Worm (Caenorhabditis elegans): ENCODE measurements around the gene rpl-38.
A peak's percentile ranks its signal among the peaks of the same experiment; 100 is the strongest.

Gene rpl-38

DNA sequence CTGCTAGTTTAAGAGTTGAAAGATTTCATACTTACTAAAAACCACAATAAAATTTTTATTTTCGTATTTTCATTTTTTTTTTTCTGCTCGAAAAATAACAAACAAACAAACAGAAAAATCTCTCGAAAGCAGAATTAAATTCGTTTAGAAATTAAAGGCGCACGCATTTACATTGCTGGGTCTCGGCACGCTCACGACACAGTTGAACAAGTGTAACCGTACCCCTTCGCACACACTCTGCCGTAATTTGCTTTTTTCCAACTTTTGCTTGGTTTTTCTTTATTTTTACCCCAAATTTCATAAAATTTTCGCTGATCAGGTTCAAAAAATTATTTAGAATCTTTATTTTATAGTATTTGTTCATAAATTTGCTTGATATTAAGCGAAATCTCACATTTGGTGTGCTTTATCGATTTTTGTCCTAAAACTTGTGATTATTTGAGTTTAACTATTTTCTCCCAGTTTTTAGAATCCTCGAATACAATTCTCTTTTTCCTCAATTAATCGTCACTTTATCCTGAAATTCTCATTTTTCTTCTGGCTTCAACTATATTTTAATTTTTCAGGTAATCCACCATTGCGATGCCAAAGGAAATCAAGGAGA is at the start of gene rpl-38 (continued):
- TF ChIP-seq daf-19 (GFP tag; conservative IDR thresholded peaks at IDR 0.05) (no peak), skn-1 (tag; optimal IDR thresholded peaks at IDR 0.05) (no peak), rbr-2 (tag; optimal IDR thresholded peaks at IDR 0.05) (peak; percentile 69), dpl-1 (GFP tag; optimal IDR thresholded peaks at IDR 0.05) (peak; percentile 80), lin-1 (GFP tag; IDR thresholded peaks at IDR 0.05) (no peak)

DNA sequence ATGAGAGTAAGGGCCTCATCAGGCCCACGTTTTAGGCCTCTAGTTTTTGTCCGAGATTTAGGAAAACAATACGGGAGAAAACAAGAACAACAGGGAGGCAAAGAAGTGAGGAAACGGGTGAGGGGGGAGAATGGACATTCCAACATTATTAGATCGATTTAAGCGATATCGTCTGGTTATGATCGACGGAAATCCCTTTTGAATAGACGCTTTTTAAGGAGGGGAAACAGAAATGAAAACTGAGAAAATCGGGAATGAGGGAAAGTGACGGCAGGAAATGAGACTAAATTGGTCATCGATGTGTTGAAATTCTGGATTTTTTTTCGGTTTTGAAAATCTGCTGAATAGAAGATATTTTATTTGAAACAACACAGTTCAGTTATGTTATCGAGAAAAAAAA is 47.6 kb upstream of the rpl-38 start, which contains the start of gene rocf-1:
rocf-1 (minus strand) TSS at position 101 of the 400 bp plus-strand sequence.
- TF ChIP-seq T26A8.4 (GFP tag; IDR thresholded peaks at IDR 0.05) (no peak), mdt-29 (GFP tag; IDR thresholded peaks at IDR 0.05) (no peak), nhr-25 (tag; optimal IDR thresholded peaks at IDR 0.05; ENCODE audit: borderline replicate concordance, insufficient read depth) (no peak), Y48G9A.11 (GFP tag; IDR thresholded peaks at IDR 0.05) (no peak), dmd-8 (GFP tag; IDR thresholded peaks at IDR 0.05) (0 out of 2 replicates have a peak, but pooled peaks have one; percentile 31), nhr-48 (tag; optimal IDR thresholded peaks at IDR 0.05) (no peak), nhr-11 (tag; optimal IDR thresholded peaks at IDR 0.05) (no peak), ceh-20 (GFP tag; IDR thresholded peaks at IDR 0.05) (no peak), mxl-2 (GFP tag; conservative IDR thresholded peaks at IDR 0.05) (no peak)

DNA sequence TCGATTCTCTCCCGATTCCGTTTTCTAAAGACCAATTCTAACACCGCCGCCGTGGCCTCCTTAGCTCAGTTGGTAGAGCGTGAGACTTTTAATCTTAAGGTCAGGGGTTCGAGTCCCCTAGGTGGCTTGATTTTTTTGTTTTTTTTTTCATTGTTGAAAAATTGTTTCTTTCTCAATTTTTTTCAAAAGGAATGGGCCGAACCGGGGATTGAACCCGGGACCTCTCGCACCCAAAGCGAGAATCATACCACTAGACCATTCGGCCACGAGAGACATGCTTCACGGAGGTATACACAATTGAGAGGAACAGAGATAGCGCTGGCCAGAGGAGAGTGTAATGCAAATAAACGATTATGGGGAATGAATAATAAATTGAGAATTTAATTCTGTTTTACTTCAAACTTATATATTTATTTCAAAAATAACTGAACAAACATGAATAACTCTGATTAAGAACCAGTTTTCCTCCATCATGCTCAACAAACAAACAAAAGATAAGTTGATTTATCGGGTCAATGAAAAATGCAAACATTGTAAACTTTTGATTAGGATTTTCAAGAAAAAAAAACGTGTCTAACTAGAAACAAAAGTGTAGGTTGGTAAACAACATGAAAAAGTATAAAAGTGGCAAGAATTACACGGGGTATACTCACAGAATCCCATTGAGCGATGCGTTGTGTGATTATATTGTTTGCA is 46.8 kb upstream of the rpl-38 start, which contains the start of gene pqn-71:
pqn-71 (plus strand) TSS at position 646 of the 696 bp plus-strand sequence.
- TF ChIP-seq arid-1 (GFP tag; conservative IDR thresholded peaks at IDR 0.05) (peak; percentile 92), php-3 (GFP tag; IDR thresholded peaks at IDR 0.05) (peak; percentile 80), F44E2.7 (GFP tag; IDR thresholded peaks at IDR 0.05) (peak; percentile 95), pqm-1 (tag; optimal IDR thresholded peaks at IDR 0.05) (no peak), Y75B8A.6 (GFP tag; IDR thresholded peaks at IDR 0.05) (peak; percentile 91), mes-2 (tag; optimal IDR thresholded peaks at IDR 0.05; ENCODE audit: poor library complexity, severe bottlenecking) (peak; percentile 85), nhr-25 (tag; optimal IDR thresholded peaks at IDR 0.05; ENCODE audit: borderline replicate concordance, insufficient read depth) (peak; percentile 80), ces-1 (GFP tag; optimal IDR thresholded peaks at IDR 0.05) (peak; percentile 36), rbr-2 (tag; optimal IDR thresholded peaks at IDR 0.05) (peak; percentile 95), zfp-3 (GFP tag; conservative IDR thresholded peaks at IDR 0.05) (peak; percentile 90), nhr-48 (tag; optimal IDR thresholded peaks at IDR 0.05) (peak; percentile 91), mdl-1 (tag; optimal IDR thresholded peaks at IDR 0.05) (peak; percentile 46 to 77), nhr-111 (GFP tag; optimal IDR thresholded peaks at IDR 0.05) (peak; percentile 86), tag-97 (GFP tag; IDR thresholded peaks at IDR 0.05) (0 out of 2 replicates have a peak, but pooled peaks have one; percentile 41), R02D3.7 (tag; optimal IDR thresholded peaks at IDR 0.05) (no peak), zip-11 (GFP tag; IDR thresholded peaks at IDR 0.05) (peak; percentile 85; the same call in 1 of the 2 replicates), skn-1 (tag; optimal IDR thresholded peaks at IDR 0.05) (no peak), vab-7 (GFP tag; IDR thresholded peaks at IDR 0.05) (peak; percentile 91), ceh-20 (GFP tag; IDR thresholded peaks at IDR 0.05) (peak; percentile 89), hmg-1.1 (GFP tag; IDR thresholded peaks at IDR 0.05) (peak; percentile 97), dmd-8 (GFP tag; IDR thresholded peaks at IDR 0.05) (peak; percentile 98), lin-39 (tag; optimal IDR thresholded peaks at IDR 0.05) (no peak), snpc-1.2 (GFP tag; IDR thresholded peaks at IDR 0.05) (peak; percentile 92), nhr-11 (tag; optimal IDR thresholded peaks at IDR 0.05) (peak; percentile 64), F10B5.3 (tag; optimal IDR thresholded peaks at IDR 0.05) (peak; percentile 81), F26F4.8 (GFP tag; conservative IDR thresholded peaks at IDR 0.05) (peak; percentile 97), ctbp-1 (GFP tag; IDR thresholded peaks at IDR 0.05) (peak; percentile 94), lir-3 (tag; optimal IDR thresholded peaks at IDR 0.05) (peak; percentile 90), lin-13 (GFP tag; optimal IDR thresholded peaks at IDR 0.05) (peak; percentile 93), lin-1 (GFP tag; IDR thresholded peaks at IDR 0.05) (peak; percentile 92), ceh-28 (tag; optimal IDR thresholded peaks at IDR 0.05) (no peak), zip-2 (tag; optimal IDR thresholded peaks at IDR 0.05) (peak; percentile 90), ama-1 (optimal IDR thresholded peaks at IDR 0.05) (no peak), ceh-32 (tag; optimal IDR thresholded peaks at IDR 0.05; ENCODE audit: poor library complexity) (peak; percentile 74), T26A8.4 (GFP tag; IDR thresholded peaks at IDR 0.05) (peak; percentile 95), zfp-2 (tag; optimal IDR thresholded peaks at IDR 0.05) (peak; percentile 79), spr-1 (tag; optimal IDR thresholded peaks at IDR 0.05) (peak; percentile 95), nhr-28 (tag; optimal IDR thresholded peaks at IDR 0.05) (peak; percentile 74), daf-12 (tag; optimal IDR thresholded peaks at IDR 0.05) (no peak)

Measured in whole organism, L4 larva.